Worm (Caenorhabditis elegans) whole organism, L2 larva: Measurements from ENCODE around the gene C24H10.2.

Experiments used
- C34F6.9 ChIP-seq: fragments of 150-350 bp; optimal IDR thresholded peaks from 2 replicates; lab custom pipeline; 2014; ENCODE audit warnings: missing biosample characterization, missing genetic modification characterization
- F13H6.1 ChIP-seq: sonication (generic microtip); optimal IDR thresholded peaks from 2 replicates; lab custom pipeline; 2016; ENCODE audit warnings: missing genetic modification characterization, missing compliant biosample characterization
- Y55F3AM.14 ChIP-seq: fragments of 200-800 bp; sonication (Bioruptor generic); optimal IDR thresholded peaks from 2 replicates; lab custom pipeline; 2018; ENCODE audit warnings: mild to moderate bottlenecking, missing genetic modification characterization, missing compliant biosample characterization
- ZK546.5 ChIP-seq: sonication (generic microtip); optimal IDR thresholded peaks from 2 replicates; lab custom pipeline; 2017; ENCODE audit warnings: missing biosample characterization, missing genetic modification characterization
- alr-1 ChIP-seq: fragments of 150-350 bp; optimal IDR thresholded peaks from 2 replicates; lab custom pipeline; 2014; ENCODE audit warnings: missing biosample characterization, missing genetic modification characterization
- ceh-16 ChIP-seq: fragments of 150-350 bp; optimal IDR thresholded peaks from 2 replicates; lab custom pipeline; 2014; ENCODE audit warnings: missing biosample characterization, missing genetic modification characterization
- ceh-82 ChIP-seq: fragments of 150-350 bp; optimal IDR thresholded peaks from 2 replicates; lab custom pipeline; 2014; ENCODE audit warnings: missing biosample characterization, missing genetic modification characterization
- crh-2 ChIP-seq: sonication (generic microtip); optimal IDR thresholded peaks from 2 replicates; lab custom pipeline; 2017; ENCODE audit warnings: missing biosample characterization, missing genetic modification characterization
- dmd-4 ChIP-seq: sonication (generic microtip); optimal IDR thresholded peaks from 2 replicates; lab custom pipeline; 2017; ENCODE audit warnings: missing biosample characterization, missing genetic modification characterization
- egl-27 ChIP-seq: sonication (generic microtip); optimal IDR thresholded peaks from 3 replicates; lab custom pipeline; 2017; ENCODE audit warnings: missing biosample characterization, missing genetic modification reagents, missing genetic modification characterization
- elt-3 ChIP-seq: sonication (generic microtip); optimal IDR thresholded peaks from 2 replicates; lab custom pipeline; 2017; ENCODE audit warnings: missing biosample characterization, missing genetic modification characterization
- fos-1 ChIP-seq: fragments of 150-350 bp; optimal IDR thresholded peaks from 2 replicates; lab custom pipeline; 2014; ENCODE audit warnings: missing biosample characterization, missing genetic modification characterization
- gmeb-1 ChIP-seq: fragments of 150-350 bp; optimal IDR thresholded peaks from 2 replicates; lab custom pipeline; 2014; ENCODE audit warnings: missing biosample characterization, missing genetic modification characterization
- lin-11 ChIP-seq: fragments of 150-350 bp; sonication (generic microtip); optimal IDR thresholded peaks from 2 replicates; lab custom pipeline; 2014; ENCODE audit warnings: missing biosample characterization, missing genetic modification characterization, inconsistent platforms, mixed read lengths
- lin-13 ChIP-seq: fragments of 150-350 bp; optimal IDR thresholded peaks from 2 replicates; lab custom pipeline; 2014; ENCODE audit warnings: missing biosample characterization, missing genetic modification reagents, missing genetic modification characterization
- lin-39 ChIP-seq: fragments of 150-350 bp; optimal IDR thresholded peaks from 2 replicates; lab custom pipeline; 2014; ENCODE audit warnings: missing biosample characterization, missing genetic modification reagents, missing genetic modification characterization
- lsy-2 ChIP-seq, 2 experiments: fragments of 150-350 bp in 1 of 2; sonication (generic microtip) in 1 of 2; optimal IDR thresholded peaks; 2 replicates each; lab custom pipeline; 2014 to 2017; ENCODE audit warnings: missing biosample characterization in 2 of 2, missing genetic modification characterization in 2 of 2
- mbf-1 ChIP-seq: sonication (generic microtip); optimal IDR thresholded peaks from 2 replicates; lab custom pipeline; 2017; ENCODE audit warnings: missing biosample characterization, missing genetic modification characterization
- mdl-1 ChIP-seq, 2 experiments: fragments of 150-350 bp in 1 of 2; sonication (generic microtip) in 1 of 2; optimal IDR thresholded peaks; 2 replicates each; lab custom pipeline; 2017; ENCODE audit warnings: missing biosample characterization in 2 of 2, missing genetic modification characterization in 2 of 2
- nhr-11 ChIP-seq: fragments of 150-350 bp; optimal IDR thresholded peaks from 2 replicates; lab custom pipeline; 2014; ENCODE audit warnings: missing biosample characterization, missing genetic modification characterization
- nhr-129 ChIP-seq: fragments of 150-350 bp; optimal IDR thresholded peaks from 2 replicates; lab custom pipeline; 2014; ENCODE audit warnings: missing biosample characterization, missing genetic modification characterization
- nhr-21 ChIP-seq: fragments of 150-350 bp; optimal IDR thresholded peaks from 2 replicates; lab custom pipeline; 2014; ENCODE audit warnings: missing biosample characterization, missing genetic modification characterization
- nhr-23 ChIP-seq: fragments of 150-350 bp; optimal IDR thresholded peaks from 2 replicates; lab custom pipeline; 2014; ENCODE audit warnings: missing biosample characterization, missing genetic modification reagents, missing genetic modification characterization
- nhr-6 ChIP-seq: fragments of 150-350 bp; optimal IDR thresholded peaks from 2 replicates; lab custom pipeline; 2014; ENCODE audit warnings: missing biosample characterization, missing genetic modification characterization
- nhr-77 ChIP-seq: fragments of 150-350 bp; optimal IDR thresholded peaks from 2 replicates; lab custom pipeline; 2014; ENCODE audit warnings: missing biosample characterization, missing genetic modification characterization
- peb-1 ChIP-seq: fragments of 150-350 bp; optimal IDR thresholded peaks from 2 replicates; lab custom pipeline; 2014; ENCODE audit warnings: missing biosample characterization, missing genetic modification characterization
- sem-4 ChIP-seq: fragments of 150-350 bp; optimal IDR thresholded peaks from 2 replicates; lab custom pipeline; 2014; ENCODE audit warnings: missing biosample characterization, missing genetic modification reagents, missing genetic modification characterization
- sma-3 ChIP-seq: sonication (generic microtip); optimal IDR thresholded peaks from 2 replicates; lab custom pipeline; 2016; ENCODE audit warnings: missing genetic modification reagents, missing genetic modification characterization, missing compliant biosample characterization
- sma-9 ChIP-seq, 2 experiments: fragments of 150-350 bp in 1 of 2; sonication (generic microtip) in 1 of 2; optimal IDR thresholded peaks; 2 replicates each; lab custom pipeline; 2014 to 2016; ENCODE audit warnings: missing genetic modification characterization in 2 of 2, mild to moderate bottlenecking in 1 of 2, missing biosample characterization in 1 of 2, missing compliant biosample characterization in 1 of 2, missing genetic modification reagents in 1 of 2, moderate library complexity in 1 of 2
- unc-55 ChIP-seq: fragments of 150-350 bp; sonication (generic microtip); optimal IDR thresholded peaks from 3 replicates; lab custom pipeline; 2014; ENCODE audit warnings: missing biosample characterization, missing genetic modification reagents, missing genetic modification characterization
- unc-62 ChIP-seq: fragments of 150-350 bp; optimal IDR thresholded peaks from 2 replicates; lab custom pipeline; 2014; ENCODE audit warnings: missing biosample characterization, missing genetic modification reagents, missing genetic modification characterization
- zag-1 ChIP-seq: fragments of 150-350 bp; optimal IDR thresholded peaks from 2 replicates; lab custom pipeline; 2014; ENCODE audit warnings: missing biosample characterization, missing genetic modification characterization
- ztf-11 ChIP-seq: sonication (generic microtip); optimal IDR thresholded peaks from 2 replicates; lab custom pipeline; 2017; ENCODE audit warnings: missing biosample characterization, missing genetic modification characterization

C24H10.2 gene

ce11 chrX:5018062-5018653 lies 46.2 kb upstream of the C24H10.2 start:
- TF ChIP-seq gmeb-1 (tag; lab: Kevin White, UChicago), result peak; percentile 0
- TF ChIP-seq C34F6.9 (tag; lab: Kevin White, UChicago), result peak; percentile 56
- TF ChIP-seq lin-13 (GFP tag; lab: Kevin White, UChicago), result peak; percentile 18
- peak; percentile 51 for TF ChIP-seq crh-2 (tag; lab: Kevin White, UChicago)
- TF ChIP-seq unc-62, result no peak
- TF ChIP-seq mbf-1 (tag; lab: Kevin White, UChicago), result no peak
- no peak for TF ChIP-seq peb-1 (tag; lab: Kevin White, UChicago)
- no peak for TF ChIP-seq lin-11 (tag; lab: Kevin White, UChicago)
- no peak for TF ChIP-seq egl-27 (tag; lab: Kevin White, UChicago)
- TF ChIP-seq dmd-4 (tag; lab: Kevin White, UChicago), result no peak
- no peak for TF ChIP-seq F13H6.1 (tag; lab: Kevin White, UChicago)
- TF ChIP-seq sma-9 (GFP tag; optimal IDR thresholded peaks at IDR 0.05; lab: Kevin White, UChicago), result peak; percentile 20
- TF ChIP-seq sma-9 (tag; optimal IDR thresholded peaks at IDR 0.05; lab: Kevin White, UChicago), result no peak
- no peak for TF ChIP-seq mdl-1 (tag; optimal IDR thresholded peaks at IDR 0.05; lab: Kevin White, UChicago)
- no peak for TF ChIP-seq ztf-11 (tag; lab: Kevin White, UChicago)
- TF ChIP-seq nhr-129 (tag; lab: Kevin White, UChicago), result peak; percentile 72
- TF ChIP-seq lsy-2 (tag; optimal IDR thresholded peaks at IDR 0.05; lab: Kevin White, UChicago), result peak in 1 of 2 experiments; percentile 27
- no peak for TF ChIP-seq ceh-82 (tag; lab: Kevin White, UChicago)
- no peak for TF ChIP-seq Y55F3AM.14 (GFP tag; lab: Kevin White, UChicago)
- no peak for TF ChIP-seq alr-1 (tag; lab: Kevin White, UChicago)
- TF ChIP-seq nhr-23 (tag; lab: Kevin White, UChicago), result no peak
- TF ChIP-seq unc-55 (GFP tag; lab: Kevin White, UChicago), result peak; percentile 75
- no peak for TF ChIP-seq nhr-77 (tag; lab: Kevin White, UChicago)
- peak; percentile 70 for TF ChIP-seq fos-1 (tag; lab: Kevin White, UChicago)
- TF ChIP-seq ceh-16, result no peak

ce11 chrX:5020996-5021395 lies 43.4 kb upstream of the C24H10.2 start, which contains the start of gene ZC449.2:
Gene ZC449.2 (plus strand): TSS chrX:5021285.
- TF ChIP-seq nhr-6 (tag; lab: Kevin White, UChicago), result no peak

ce11 chrX:5022682-5023081 lies 41.7 kb upstream of the C24H10.2 start:
- TF ChIP-seq nhr-23 (tag; lab: Kevin White, UChicago) (no peak), peb-1 (tag; lab: Kevin White, UChicago) (no peak), C34F6.9 (tag; lab: Kevin White, UChicago) (peak; percentile 14), fos-1 (tag; lab: Kevin White, UChicago) (peak; percentile 54), sem-4 (tag; lab: Kevin White, UChicago) (no peak), unc-55 (GFP tag; lab: Kevin White, UChicago) (peak; percentile 22), elt-3 (tag; lab: Kevin White, UChicago) (no peak), ceh-16 (peak; percentile 23), nhr-11 (tag; lab: Kevin White, UChicago) (no peak), zag-1 (peak; percentile 8), lin-39 (tag; lab: Kevin White, UChicago) (no peak), mdl-1 (tag; optimal IDR thresholded peaks at IDR 0.05; lab: Kevin White, UChicago) (peak in 1 of 2 experiments; percentile 19), ZK546.5 (tag; lab: Kevin White, UChicago) (no peak), lin-11 (tag; lab: Kevin White, UChicago) (peak; percentile 43), sma-3 (GFP tag; lab: Kevin White, UChicago) (peak; percentile 31), sma-9 (GFP tag; optimal IDR thresholded peaks at IDR 0.05; lab: Kevin White, UChicago) (peak; percentile 73), sma-9 (tag; optimal IDR thresholded peaks at IDR 0.05; lab: Kevin White, UChicago) (no peak), crh-2 (tag; lab: Kevin White, UChicago) (peak; percentile 74), lsy-2 (tag; optimal IDR thresholded peaks at IDR 0.05; lab: Kevin White, UChicago) (peak in 1 of 2 experiments; percentile 47), lin-13 (GFP tag; lab: Kevin White, UChicago) (peak; percentile 37), nhr-21 (peak; percentile 51), F13H6.1 (tag; lab: Kevin White, UChicago) (peak; percentile 43), nhr-129 (tag; lab: Kevin White, UChicago) (peak; percentile 83)

- TF ChIP-seq nhr-21, result peak; percentile 32
- no peak for TF ChIP-seq F13H6.1 (tag; lab: Kevin White, UChicago)
Measured at ce11 chrX:5024300-5024699, 40.1 kb upstream of the C24H10.2 start, which contains the start of gene ZC449.1. Gene ZC449.1 (plus strand): TSS chrX:5024420.
